Worm (Caenorhabditis elegans) whole organism, early embryonic: ENCODE results near the gene mboa-3.

Source experiments
- B0310.2 ChIP-seq: sonication (generic microtip); optimal IDR thresholded peaks from 2 replicates; lab custom pipeline; 2016; ENCODE audit warnings: mild to moderate bottlenecking, missing genetic modification characterization, missing compliant biosample characterization
- aly-1 ChIP-seq: sonication (generic microtip); optimal IDR thresholded peaks from 2 replicates; lab custom pipeline; 2016; ENCODE audit warnings: missing genetic modification characterization, missing compliant biosample characterization
- ama-1 ChIP-seq: fragments of 150-350 bp; optimal IDR thresholded peaks from 2 replicates; lab custom pipeline; 2014
- flt-1 ChIP-seq: fragments of 200-800 bp; sonication (Bioruptor generic); IDR thresholded peaks from 2 replicates; pipeline ENCODE4 v1.3.6; 2022; ENCODE audit warnings: missing genetic modification characterization, missing compliant biosample characterization
- sea-1 ChIP-seq: fragments of 200-800 bp; sonication (Bioruptor generic); conservative IDR thresholded peaks from 2 replicates; pipeline ENCODE4 v1.3.6; 2022; ENCODE audit warnings: missing genetic modification characterization, missing compliant biosample characterization

DNA sequence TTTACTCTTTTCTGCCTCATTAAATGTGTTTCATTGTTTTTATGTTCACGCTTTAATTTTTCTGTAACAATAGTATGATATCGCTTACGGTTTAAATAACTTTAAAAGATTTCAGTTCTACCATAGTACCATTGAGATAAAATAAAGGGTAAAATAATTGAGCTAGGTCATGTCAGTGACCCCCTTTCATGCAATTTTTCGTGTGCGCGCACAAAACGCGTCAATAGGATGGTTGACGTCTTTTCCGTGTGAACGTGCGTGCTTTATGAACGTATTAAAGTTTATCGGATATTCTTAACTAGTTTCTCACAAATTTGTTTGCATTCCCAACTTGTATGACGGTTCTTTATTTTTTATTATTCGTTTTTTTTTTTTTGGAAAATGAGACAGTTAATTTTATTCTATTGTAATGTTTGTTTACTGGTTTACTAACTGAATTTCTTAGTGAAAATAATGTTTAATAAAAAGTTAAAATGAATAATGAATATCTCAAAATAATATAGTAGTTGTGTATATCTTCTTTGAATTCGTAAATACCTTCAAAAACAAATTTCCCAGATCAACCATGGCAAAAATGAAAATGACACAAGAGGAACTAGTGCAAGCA, 36.6 kb downstream of the mboa-3 start, which contains the start of gene C25F6.1:
- TF ChIP-seq ama-1 (lab: Kevin White, UChicago) (no peak), B0310.2 (tag; lab: Kevin White, UChicago) (no peak), flt-1 (no peak), aly-1 (tag; lab: Kevin White, UChicago) (no peak), sea-1 (GFP tag; lab: Robert Waterston, UW) (no peak)
